Worm (Caenorhabditis elegans): Measurements from ENCODE around the gene clc-7.

clc-7 gene

DNA sequence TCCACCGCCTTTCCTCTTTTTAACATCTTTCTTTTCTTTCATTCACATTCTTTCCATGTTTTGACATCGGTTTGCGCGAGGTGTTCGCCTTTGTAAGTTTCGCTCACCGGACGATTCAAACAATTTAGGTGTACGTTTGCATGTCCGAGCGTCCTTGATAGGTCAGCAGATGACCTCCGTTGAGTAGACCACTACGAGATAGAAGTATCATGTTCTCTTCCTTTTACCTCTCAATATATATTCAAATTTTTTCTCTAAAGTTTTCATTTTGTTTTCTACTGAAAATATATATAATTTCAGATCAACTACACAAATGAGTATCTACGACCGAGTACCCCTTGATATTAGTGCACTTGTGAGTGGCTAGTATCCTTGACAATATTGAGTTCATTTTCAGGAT, 7.1 kb upstream of the clc-7 start, which contains the start of gene C24H10.3:
Gene C24H10.3 (plus strand): TSS at position 301 of the 400 bp plus-strand sequence.
- TF ChIP-seq nhr-2 (tag; optimal IDR thresholded peaks at IDR 0.05) (no peak), sptf-1 (tag; optimal IDR thresholded peaks at IDR 0.05) (no peak), mls-2 (tag; optimal IDR thresholded peaks at IDR 0.05) (no peak), unc-120 (tag; optimal IDR thresholded peaks at IDR 0.05; ENCODE audit: poor library complexity, severe bottlenecking) (no peak), mep-1 (tag; optimal IDR thresholded peaks at IDR 0.05) (no peak), sem-2 (GFP tag; optimal IDR thresholded peaks at IDR 0.05) (no peak), drap-1 (GFP tag; optimal IDR thresholded peaks at IDR 0.05) (no peak), nhr-28 (tag; optimal IDR thresholded peaks at IDR 0.05) (no peak), flh-1 (GFP tag; optimal IDR thresholded peaks at IDR 0.05) (no peak), zip-8 (tag; optimal IDR thresholded peaks at IDR 0.05) (no peak)

DNA sequence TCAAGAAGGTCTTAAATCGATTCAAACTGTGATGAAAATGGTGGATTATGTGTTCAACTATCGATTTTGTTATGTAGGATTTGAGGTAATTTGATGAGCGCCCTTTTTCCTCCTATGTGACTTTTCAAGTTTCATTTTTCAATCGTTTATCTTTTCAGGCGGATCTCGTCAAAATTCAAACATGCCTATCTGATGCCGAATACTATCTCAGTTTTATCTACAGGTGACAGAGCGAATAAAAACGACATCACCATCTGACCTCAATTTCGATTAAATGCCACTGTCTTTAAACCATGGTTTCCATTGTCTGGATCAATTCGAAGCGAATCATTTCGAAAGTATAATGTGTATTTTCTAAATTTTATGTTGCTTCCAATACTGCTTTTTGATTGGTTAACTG, 6.1 kb upstream of the clc-7 start:
- TF ChIP-seq drap-1 (GFP tag; optimal IDR thresholded peaks at IDR 0.05) = no peak
- TF ChIP-seq elt-1 (tag; optimal IDR thresholded peaks at IDR 0.05; ENCODE audit: borderline replicate concordance, insufficient read depth) = peak; percentile 75

DNA sequence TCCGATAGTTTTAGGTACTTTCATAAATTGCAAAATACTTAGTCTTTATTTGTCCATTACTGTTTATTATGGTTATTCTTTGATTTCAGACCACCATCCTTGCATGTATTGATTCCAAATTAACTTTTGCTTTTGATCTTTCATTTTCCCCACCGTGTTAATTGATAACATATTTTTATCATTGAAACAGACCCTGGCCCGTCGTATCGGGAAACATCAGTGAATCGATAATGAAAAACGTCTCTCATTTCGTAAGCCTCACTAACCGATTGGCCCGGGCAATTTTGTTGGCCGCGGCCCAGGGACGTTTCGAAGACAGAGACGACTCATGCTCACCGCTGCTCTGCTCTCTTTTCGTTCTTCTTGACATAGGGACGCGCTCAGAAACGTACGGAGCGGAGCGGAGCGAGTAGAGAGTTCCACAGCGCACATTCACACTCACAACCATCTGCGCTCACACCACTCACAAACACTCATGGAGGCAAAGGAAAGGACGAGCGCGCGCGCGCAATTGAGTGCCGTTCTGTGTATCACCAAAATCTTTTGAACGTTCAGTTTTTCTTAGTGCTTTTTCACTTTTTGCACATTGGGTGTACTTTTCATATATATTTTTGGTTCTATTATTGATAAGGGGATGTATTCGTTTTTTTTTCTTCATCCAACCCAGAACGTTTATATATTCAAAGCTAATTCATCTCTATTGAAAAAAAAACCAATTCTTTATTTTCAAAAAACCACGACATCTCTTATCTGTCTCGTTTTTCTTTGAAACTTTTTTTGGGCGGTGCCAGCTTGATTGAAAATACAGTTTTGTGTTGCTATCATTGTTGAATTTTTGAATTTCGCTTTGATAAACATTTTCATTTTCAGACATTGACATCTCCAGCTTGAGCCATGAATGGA, 3.9 kb upstream of the clc-7 start, which contains the start of gene C24H10.2:
Gene C24H10.2 (plus strand): TSS at position 853 of the 903 bp plus-strand sequence.
- TF ChIP-seq ceh-43 (GFP tag; optimal IDR thresholded peaks at IDR 0.05) (no peak), nhr-12 (tag; optimal IDR thresholded peaks at IDR 0.05) (no peak), mls-2 (tag; optimal IDR thresholded peaks at IDR 0.05) (peak; percentile 27), cnd-1 (tag; optimal IDR thresholded peaks at IDR 0.05) (peak; percentile 48), pha-4 (tag; optimal IDR thresholded peaks at IDR 0.05) (peak; percentile 48), drap-1 (GFP tag; optimal IDR thresholded peaks at IDR 0.05) (peak; percentile 22), lin-13 (tag; optimal IDR thresholded peaks at IDR 0.05) (peak; percentile 3), ham-2 (GFP tag; optimal IDR thresholded peaks at IDR 0.05) (no peak), unc-39 (tag; optimal IDR thresholded peaks at IDR 0.05) (no peak), sptf-1 (tag; optimal IDR thresholded peaks at IDR 0.05) (peak; percentile 9), unc-62 (GFP tag; optimal IDR thresholded peaks at IDR 0.05) (no peak), nhr-28 (tag; optimal IDR thresholded peaks at IDR 0.05) (no peak), lin-32 (GFP tag; optimal IDR thresholded peaks at IDR 0.05) (no peak), ceh-39 (tag; optimal IDR thresholded peaks at IDR 0.05) (no peak), mab-5 (tag; optimal IDR thresholded peaks at IDR 0.05) (no peak), tbx-8 (GFP tag; optimal IDR thresholded peaks at IDR 0.05) (no peak), unc-120 (tag; optimal IDR thresholded peaks at IDR 0.05; ENCODE audit: poor library complexity, severe bottlenecking) (peak; percentile 45), nhr-76 (tag; optimal IDR thresholded peaks at IDR 0.05) (no peak), zip-8 (tag; optimal IDR thresholded peaks at IDR 0.05) (no peak), M03D4.4 (tag; optimal IDR thresholded peaks at IDR 0.05) (no peak), mep-1 (tag; optimal IDR thresholded peaks at IDR 0.05) (no peak), hlh-1 (tag; optimal IDR thresholded peaks at IDR 0.05) (no peak), ceh-83 (GFP tag; optimal IDR thresholded peaks at IDR 0.05) (no peak)

DNA sequence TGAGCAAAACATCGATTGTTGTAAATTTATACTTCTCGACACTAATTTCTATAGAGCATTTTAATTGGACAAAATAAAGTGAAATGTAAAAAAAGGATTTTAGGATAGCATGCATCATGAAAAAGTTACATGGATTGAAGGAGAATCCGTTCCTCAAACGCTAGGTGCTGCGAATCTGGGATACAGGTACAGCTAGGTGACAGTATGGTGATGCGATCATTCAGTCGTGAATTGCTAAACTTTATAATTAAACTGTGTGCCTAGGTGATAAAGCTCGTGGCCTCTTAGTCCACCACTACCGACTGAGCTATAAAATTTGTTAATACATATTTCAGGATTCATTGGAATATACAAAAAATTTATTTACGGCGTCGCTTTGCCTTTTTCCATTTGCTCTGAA, 1.3 kb upstream of the clc-7 start:
- no peak for TF ChIP-seq ztf-11 (tag; optimal IDR thresholded peaks at IDR 0.05)
- TF ChIP-seq mab-5 (tag; optimal IDR thresholded peaks at IDR 0.05) = no peak

DNA sequence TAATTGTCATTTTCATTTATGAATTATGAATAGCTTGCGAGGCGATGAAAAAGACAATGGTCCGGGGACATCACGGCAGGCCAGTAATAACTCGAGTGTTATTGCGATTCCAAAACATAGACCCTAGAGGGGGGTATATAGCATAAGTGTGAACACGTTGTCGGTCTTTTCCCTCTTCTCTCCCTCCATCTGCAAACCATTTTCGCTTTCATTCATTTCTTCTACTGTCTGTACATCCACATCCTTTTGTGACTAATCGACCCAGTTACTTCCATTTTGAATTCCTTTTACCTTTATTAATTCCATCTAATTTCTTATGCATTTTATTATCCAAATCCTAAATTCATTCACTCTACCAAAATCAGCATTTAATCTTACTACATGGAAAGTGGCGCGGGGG, 3.1 kb downstream of the clc-7 start:
- TF ChIP-seq blmp-1 (tag; optimal IDR thresholded peaks at IDR 0.05) = peak; percentile 19
- no peak for TF ChIP-seq hlh-1 (tag; optimal IDR thresholded peaks at IDR 0.05)
- TF ChIP-seq bed-3 (GFP tag; optimal IDR thresholded peaks at IDR 0.05) = no peak
- TF ChIP-seq ceh-39 (tag; optimal IDR thresholded peaks at IDR 0.05) = no peak

Measured in whole organism, mixed stage, embryonic.